Worm (Caenorhabditis elegans): ENCODE measurements around the gene T01D3.6.

T01D3.6 gene

ce11 chrV:13716531-13716930 lies at the start of gene T01D3.6:
Gene T01D3.6, plus strand, starts transcription at chrV:13716824.
- no peak for TF ChIP-seq unc-62 (GFP tag; optimal IDR thresholded peaks at IDR 0.05)

ce11 chrV:13668337-13668736 lies 48.3 kb upstream of the T01D3.6 start:
- no peak for TF ChIP-seq unc-62 (GFP tag; optimal IDR thresholded peaks at IDR 0.05)

- TF ChIP-seq unc-62 (GFP tag; optimal IDR thresholded peaks at IDR 0.05): no peak
Observed at ce11 chrV:13669170-13669569, 47.5 kb upstream of the T01D3.6 start.

- TF ChIP-seq unc-62 (GFP tag; optimal IDR thresholded peaks at IDR 0.05): no peak
Observed at ce11 chrV:13671911-13672639, 44.5 kb upstream of the T01D3.6 start, which contains the start of the genes mip-2 and F58G11.4. Gene mip-2, minus strand, starts transcription at chrV:13671958. Gene F58G11.4, plus strand, starts transcription at chrV:13672589.

ce11 chrV:13678542-13678941 lies 38.1 kb upstream of the T01D3.6 start, which contains the start of the genes tag-65 and ccz-1:
Gene tag-65, minus strand, starts transcription at chrV:13678587.
Gene ccz-1, plus strand, starts transcription at chrV:13678875.
- no peak for TF ChIP-seq unc-62 (GFP tag; optimal IDR thresholded peaks at IDR 0.05)

- TF ChIP-seq unc-62 (GFP tag; optimal IDR thresholded peaks at IDR 0.05): no peak
Observed at ce11 chrV:13679859-13680258, 36.8 kb upstream of the T01D3.6 start.

ce11 chrV:13681445-13681844 lies 35.2 kb upstream of the T01D3.6 start:
- TF ChIP-seq unc-62 (GFP tag; optimal IDR thresholded peaks at IDR 0.05): no peak

- TF ChIP-seq unc-62 (GFP tag; optimal IDR thresholded peaks at IDR 0.05): no peak
Observed at ce11 chrV:13686513-13686912, 30.1 kb upstream of the T01D3.6 start.

ce11 chrV:13687504-13687903 lies 29.1 kb upstream of the T01D3.6 start:
- no peak for TF ChIP-seq unc-62 (GFP tag; optimal IDR thresholded peaks at IDR 0.05)

- TF ChIP-seq unc-62 (GFP tag; optimal IDR thresholded peaks at IDR 0.05): no peak
Observed at ce11 chrV:13689592-13689991, 27.0 kb upstream of the T01D3.6 start, which contains the start of gene T01D3.1. Gene T01D3.1, plus strand, starts transcription at chrV:13689892.

ce11 chrV:13690276-13690675 lies 26.3 kb upstream of the T01D3.6 start:
- no peak for TF ChIP-seq unc-62 (GFP tag; optimal IDR thresholded peaks at IDR 0.05)

- TF ChIP-seq unc-62 (GFP tag; optimal IDR thresholded peaks at IDR 0.05): no peak
Observed at ce11 chrV:13694103-13694502, 22.5 kb upstream of the T01D3.6 start.

- TF ChIP-seq unc-62 (GFP tag; optimal IDR thresholded peaks at IDR 0.05): no peak
Observed at ce11 chrV:13703960-13704359, 12.7 kb upstream of the T01D3.6 start, which contains the start of gene T01D3.3. Gene T01D3.3, plus strand, starts transcription at chrV:13704271.

ce11 chrV:13707295-13707694 lies 9.3 kb upstream of the T01D3.6 start, which contains the start of gene hlh-34:
Gene hlh-34, minus strand, starts transcription at chrV:13707395.
- no peak for TF ChIP-seq unc-62 (GFP tag; optimal IDR thresholded peaks at IDR 0.05)

ce11 chrV:13711060-13711459 lies 5.6 kb upstream of the T01D3.6 start, which contains the start of gene srx-96:
Gene srx-96, plus strand, starts transcription at chrV:13711360.
- TF ChIP-seq unc-62 (GFP tag; optimal IDR thresholded peaks at IDR 0.05): no peak

ce11 chrV:13715223-13715686 lies 1.4 kb upstream of the T01D3.6 start, which contains the start of gene zipt-9:
Gene zipt-9, minus strand, starts transcription at chrV:13715273.
- no peak for TF ChIP-seq unc-62 (GFP tag; optimal IDR thresholded peaks at IDR 0.05)

- no peak for TF ChIP-seq unc-62 (GFP tag; optimal IDR thresholded peaks at IDR 0.05)
Observed at ce11 chrV:13724781-13725180, 8.2 kb downstream of the T01D3.6 start, which contains the start of gene F35E12.2. Gene F35E12.2, minus strand, starts transcription at chrV:13724881.
